Worm (Caenorhabditis elegans): ENCODE results near the gene rom-1.
"Not testable (repeated sequence)": the region's sequence is repeated elsewhere in the genome, so short reads cannot be mapped to it uniquely, and the experiment has no call there.

rom-1 gene

ce11 chrIII:4917960-4918712 is 11.1 kb downstream of the rom-1 start, which contains the start of gene rpb-8:
Gene rpb-8 (minus strand): TSS chrIII:4918008.
- TF ChIP-seq mep-1 (tag; optimal IDR thresholded peaks at IDR 0.05) (peak; percentile 34), dpl-1 (GFP tag; optimal IDR thresholded peaks at IDR 0.05) (peak; percentile 90), dmd-6 (GFP tag; IDR thresholded peaks at IDR 0.05) (0 out of 2 replicates have a peak, but pooled peaks have one; percentile 34), lin-39 (tag; optimal IDR thresholded peaks at IDR 0.05) (no peak), hlh-30 (tag; optimal IDR thresholded peaks at IDR 0.05; ENCODE audit: insufficient read depth) (peak; percentile 23), zfp-2 (tag; optimal IDR thresholded peaks at IDR 0.05) (no peak), daf-16 (GFP tag; optimal IDR thresholded peaks at IDR 0.05) (no peak), daf-16 (tag; optimal IDR thresholded peaks at IDR 0.05) (peak; percentile 44), ceh-32 (tag; optimal IDR thresholded peaks at IDR 0.05; ENCODE audit: poor library complexity) (no peak), lin-38 (GFP tag; IDR thresholded peaks at IDR 0.05) (0 out of 2 replicates have a peak, but pooled peaks have one; percentile 22), ceh-44 (GFP tag; IDR thresholded peaks at IDR 0.05) (no peak), lsy-2 (tag; optimal IDR thresholded peaks at IDR 0.05) (peak in 1 of 2 experiments; percentile 76), madf-5 (GFP tag; IDR thresholded peaks at IDR 0.05) (no peak), rbr-2 (tag; optimal IDR thresholded peaks at IDR 0.05) (peak; percentile 16), mes-2 (tag; optimal IDR thresholded peaks at IDR 0.05; ENCODE audit: poor library complexity, severe bottlenecking) (peak; percentile 76), sdz-12 (GFP tag; optimal IDR thresholded peaks at IDR 0.05) (no peak), nhr-6 (tag; optimal IDR thresholded peaks at IDR 0.05) (peak; percentile 14), hif-1 (tag; optimal IDR thresholded peaks at IDR 0.05) (peak in 1 of 2 experiments; percentile 28), arid-1 (GFP tag; conservative IDR thresholded peaks at IDR 0.05) (no peak), spr-3 (GFP tag; optimal IDR thresholded peaks at IDR 0.05) (no peak), dve-1 (tag; optimal IDR thresholded peaks at IDR 0.05; ENCODE audit: insufficient read depth) (peak; percentile 9)

ce11 chrIII:4918906-4919305 is 11.9 kb downstream of the rom-1 start:
- no peak for TF ChIP-seq nhr-28 (tag; optimal IDR thresholded peaks at IDR 0.05)
- TF ChIP-seq nhr-237 (tag; optimal IDR thresholded peaks at IDR 0.05), result no peak
- TF ChIP-seq unc-62 (GFP tag; optimal IDR thresholded peaks at IDR 0.05 in 1 of 2), result peak in 1 of 2 experiments; percentile 95
- TF ChIP-seq unc-62 (tag; optimal IDR thresholded peaks at IDR 0.05), result no peak

ce11 chrIII:4920221-4920620 is 13.2 kb downstream of the rom-1 start, which contains the start of gene ula-1:
Gene ula-1 (minus strand): TSS chrIII:4920321.
- TF ChIP-seq pqm-1 (tag; optimal IDR thresholded peaks at IDR 0.05) (no peak), zip-2 (tag; optimal IDR thresholded peaks at IDR 0.05) (no peak), ceh-82 (tag; optimal IDR thresholded peaks at IDR 0.05) (no peak), mxl-3 (GFP tag; optimal IDR thresholded peaks at IDR 0.05) (no peak), rbr-2 (tag; optimal IDR thresholded peaks at IDR 0.05) (no peak), T26A8.4 (GFP tag; IDR thresholded peaks at IDR 0.05) (no peak), hlh-30 (tag; optimal IDR thresholded peaks at IDR 0.05; ENCODE audit: insufficient read depth) (no peak)

DNA sequence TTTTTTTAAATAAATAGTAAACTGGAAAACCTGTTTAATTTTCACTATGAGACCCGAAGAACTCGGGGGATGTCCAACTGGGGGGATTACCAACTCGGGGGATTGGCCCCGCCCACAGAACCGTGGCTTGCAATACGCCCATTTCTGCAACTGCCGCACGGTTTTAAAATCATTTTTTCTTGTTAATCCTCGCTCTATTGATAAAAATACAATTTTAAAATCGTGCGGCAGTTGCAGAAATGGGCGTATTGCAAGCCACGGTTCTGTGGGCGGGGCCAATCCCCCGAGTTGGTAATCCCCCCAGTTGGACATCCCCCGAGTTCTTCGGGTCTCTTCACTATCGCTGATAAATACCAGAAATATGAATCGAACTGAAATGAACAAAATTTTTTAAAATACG is 15.0 kb downstream of the rom-1 start, which contains the start of gene mmab-1:
Gene mmab-1 (minus strand): TSS at position 95 of the 400 bp plus-strand sequence.
- peak; percentile 21 for TF ChIP-seq F37D6.2 (tag; optimal IDR thresholded peaks at IDR 0.05)
- TF ChIP-seq Y48G9A.11 (GFP tag; IDR thresholded peaks at IDR 0.05), result peak; percentile 49; the same call in 1 of the 2 replicates
- peak; percentile 45; the same call in 1 of the 2 replicates for TF ChIP-seq lim-7 (GFP tag; IDR thresholded peaks at IDR 0.05)
- TF ChIP-seq T26A8.4 (GFP tag; IDR thresholded peaks at IDR 0.05), result peak; percentile 38
- TF ChIP-seq madf-9 (GFP tag; conservative IDR thresholded peaks at IDR 0.05), result peak; percentile 65; the same call in 1 of the 2 replicates
- TF ChIP-seq arid-1 (GFP tag; conservative IDR thresholded peaks at IDR 0.05), result 0 out of 2 replicates have a peak, but pooled peaks have one; percentile 40
- peak; percentile 4 for TF ChIP-seq nhr-28 (tag; optimal IDR thresholded peaks at IDR 0.05)
- TF ChIP-seq mep-1 (tag; optimal IDR thresholded peaks at IDR 0.05), result peak; percentile 35
- TF ChIP-seq dmd-9 (GFP tag; IDR thresholded peaks at IDR 0.05), result peak; percentile 68; the same call in 1 of the 2 replicates
- TF ChIP-seq mes-2 (tag; optimal IDR thresholded peaks at IDR 0.05; ENCODE audit: poor library complexity, severe bottlenecking), result peak; percentile 71
- TF ChIP-seq hlh-11 (tag; optimal IDR thresholded peaks at IDR 0.05), result peak; percentile 36
- 0 out of 2 replicates have a peak, but pooled peaks have one; percentile 20 for TF ChIP-seq D1046.2 (GFP tag; IDR thresholded peaks at IDR 0.05)
- peak; percentile 85 for TF ChIP-seq ctbp-1 (GFP tag; IDR thresholded peaks at IDR 0.05)
- TF ChIP-seq set-16 (GFP tag; IDR thresholded peaks at IDR 0.05), result peak; percentile 14; the same call in 1 of the 2 replicates
- TF ChIP-seq lsy-2 (tag; optimal IDR thresholded peaks at IDR 0.05), result peak in 1 of 2 experiments; percentile 33
- TF ChIP-seq dmd-6 (GFP tag; IDR thresholded peaks at IDR 0.05), result peak; percentile 56
- TF ChIP-seq vab-7 (GFP tag; IDR thresholded peaks at IDR 0.05), result peak; percentile 80
- TF ChIP-seq mdt-29 (GFP tag; IDR thresholded peaks at IDR 0.05), result peak; percentile 41; the same call in 1 of the 2 replicates
- TF ChIP-seq pha-4 (GFP tag; IDR thresholded peaks at IDR 0.05), result peak; percentile 21; the same call in 1 of the 2 replicates
- not testable (repeated sequence) for TF ChIP-seq pha-4 (tag; optimal IDR thresholded peaks at IDR 0.05)
